Worm (Caenorhabditis elegans) whole organism, L3 larva: ENCODE measurements around the gene ZK666.12.

Experiments used
- aly-2 ChIP-seq: fragments of 150-350 bp; optimal IDR thresholded peaks from 2 replicates; lab custom pipeline; 2014; ENCODE audit warnings: missing biosample characterization, missing genetic modification characterization
- ceh-82 ChIP-seq: fragments of 150-350 bp; optimal IDR thresholded peaks from 2 replicates; lab custom pipeline; 2014; ENCODE audit warnings: missing biosample characterization, missing genetic modification characterization
- mdl-1 ChIP-seq: fragments of 150-350 bp; optimal IDR thresholded peaks from 2 replicates; lab custom pipeline; 2014; ENCODE audit warnings: missing biosample characterization, missing genetic modification characterization
- nhr-11 ChIP-seq: fragments of 150-350 bp; optimal IDR thresholded peaks from 2 replicates; lab custom pipeline; 2014; ENCODE audit warnings: missing biosample characterization, missing genetic modification characterization
- nhr-12 ChIP-seq: fragments of 150-350 bp; optimal IDR thresholded peaks from 2 replicates; lab custom pipeline; 2014; ENCODE audit warnings: missing biosample characterization, missing genetic modification characterization
- nhr-23 ChIP-seq: fragments of 150-350 bp; optimal IDR thresholded peaks from 2 replicates; lab custom pipeline; 2014; ENCODE audit warnings: missing biosample characterization, missing genetic modification reagents, missing genetic modification characterization
- nhr-237 ChIP-seq: fragments of 150-350 bp; optimal IDR thresholded peaks from 2 replicates; lab custom pipeline; 2014; ENCODE audit warnings: missing biosample characterization, missing genetic modification characterization
- nhr-77 ChIP-seq: fragments of 150-350 bp; optimal IDR thresholded peaks from 2 replicates; lab custom pipeline; 2014; ENCODE audit warnings: missing biosample characterization, missing genetic modification characterization
- sea-2 ChIP-seq: fragments of 150-350 bp; sonication (generic microtip); optimal IDR thresholded peaks from 4 replicates; lab custom pipeline; 2014; ENCODE audit warnings: missing biosample characterization, missing genetic modification reagents, missing genetic modification characterization
- ztf-11 ChIP-seq: fragments of 150-350 bp; optimal IDR thresholded peaks from 2 replicates; lab custom pipeline; 2014; ENCODE audit warnings: missing biosample characterization, missing genetic modification characterization
- ztf-4 ChIP-seq: fragments of 150-350 bp; optimal IDR thresholded peaks from 2 replicates; lab custom pipeline; 2014; ENCODE audit warnings: missing biosample characterization, missing genetic modification characterization

ce11 chrII:10456979-10457378 lies 39.0 kb upstream of the ZK666.12 start, which contains the start of gene ZK673.11:
- no peak for TF ChIP-seq aly-2
- TF ChIP-seq nhr-12 (tag; lab: Kevin White, UChicago): no peak
- no peak for TF ChIP-seq sea-2 (GFP tag; lab: Kevin White, UChicago)
- TF ChIP-seq mdl-1 (tag; lab: Kevin White, UChicago): no peak
- TF ChIP-seq nhr-23: no peak
- no peak for TF ChIP-seq nhr-77
- TF ChIP-seq ztf-4 (tag; lab: Kevin White, UChicago): no peak
- TF ChIP-seq ceh-82 (tag; lab: Kevin White, UChicago): no peak
- no peak for TF ChIP-seq ztf-11 (tag; lab: Kevin White, UChicago)
- no peak for TF ChIP-seq nhr-237 (tag; lab: Kevin White, UChicago)
- no peak for TF ChIP-seq nhr-11 (tag; lab: Kevin White, UChicago)
